Worm (Caenorhabditis elegans) whole organism, L2 larva: ENCODE results near the gene pqn-67.

Experiments
- blmp-1 ChIP-seq: sonication (generic microtip); optimal IDR thresholded peaks from 2 replicates; lab custom pipeline; 2017; ENCODE audit warnings: missing genetic modification characterization, mild to moderate bottlenecking, missing compliant biosample characterization, antibody characterized with exemption, moderate library complexity; ENCODE audit not compliant: insufficient read depth
- ceh-16 ChIP-seq: fragments of 150-350 bp; optimal IDR thresholded peaks from 2 replicates; lab custom pipeline; 2014; ENCODE audit warnings: missing biosample characterization, missing genetic modification characterization
- egl-27 ChIP-seq: sonication (generic microtip); optimal IDR thresholded peaks from 3 replicates; lab custom pipeline; 2017; ENCODE audit warnings: missing biosample characterization, missing genetic modification reagents, missing genetic modification characterization
- mdl-1 ChIP-seq, 2 experiments: fragments of 150-350 bp in 1 of 2; sonication (generic microtip) in 1 of 2; optimal IDR thresholded peaks; 2 replicates each; lab custom pipeline; 2017; ENCODE audit warnings: missing biosample characterization in 2 of 2, missing genetic modification characterization in 2 of 2
- snpc-4 ChIP-seq: fragments of 150-350 bp; optimal IDR thresholded peaks from 2 replicates; lab custom pipeline; 2014; ENCODE audit warnings: missing biosample characterization, missing genetic modification characterization
- zag-1 ChIP-seq: fragments of 150-350 bp; optimal IDR thresholded peaks from 2 replicates; lab custom pipeline; 2014; ENCODE audit warnings: missing biosample characterization, missing genetic modification characterization
- ztf-4 ChIP-seq: fragments of 150-350 bp; optimal IDR thresholded peaks from 2 replicates; lab custom pipeline; 2014; ENCODE audit warnings: missing biosample characterization, missing genetic modification characterization

ce11 chrV:12907436-12907835, 16.8 kb upstream of the pqn-67 start:
- no peak for TF ChIP-seq ceh-16 (tag; lab: Kevin White, UChicago)
- TF ChIP-seq ztf-4 (tag; lab: Kevin White, UChicago), result no peak
- no peak for TF ChIP-seq egl-27 (tag; lab: Kevin White, UChicago)
- no peak for TF ChIP-seq snpc-4 (tag; lab: Kevin White, UChicago)
- no peak for TF ChIP-seq mdl-1 (tag; optimal IDR thresholded peaks at IDR 0.05; lab: Kevin White, UChicago)
- TF ChIP-seq blmp-1 (tag; lab: Kevin White, UChicago), result no peak
- no peak for TF ChIP-seq zag-1
